Worm (Caenorhabditis elegans) whole organism, L4 larva: ENCODE measurements around the gene T04C12.33.

Source experiments
- D1046.2 ChIP-seq: fragments of 200-800 bp; sonication (Bioruptor generic); IDR thresholded peaks from 2 replicates; pipeline ENCODE4 v1.3.6; 2022; ENCODE audit warnings: missing genetic modification characterization, missing compliant biosample characterization
- F10B5.3 ChIP-seq: sonication (generic microtip); optimal IDR thresholded peaks from 2 replicates; lab custom pipeline; 2016; ENCODE audit warnings: mild to moderate bottlenecking, missing genetic modification characterization, missing compliant biosample characterization
- F37D6.2 ChIP-seq: sonication (generic microtip); optimal IDR thresholded peaks from 2 replicates; lab custom pipeline; 2016; ENCODE audit warnings: mild to moderate bottlenecking, missing genetic modification characterization, missing compliant biosample characterization
- R02D3.7 ChIP-seq: fragments of 150-350 bp; sonication (generic microtip); optimal IDR thresholded peaks from 3 replicates; lab custom pipeline; 2014; ENCODE audit warnings: missing biosample characterization, missing genetic modification characterization
- T26A8.4 ChIP-seq: fragments of 200-800 bp; sonication (Bioruptor generic); IDR thresholded peaks from 2 replicates; pipeline ENCODE4 v1.3.6; 2022; ENCODE audit warnings: missing genetic modification characterization, missing compliant biosample characterization
- Y5F2A.4 ChIP-seq: fragments of 200-800 bp; sonication (Bioruptor generic); optimal IDR thresholded peaks from 2 replicates; lab custom pipeline; 2018; ENCODE audit warnings: mild to moderate bottlenecking, missing genetic modification characterization, missing compliant biosample characterization
- ZK546.5 ChIP-seq, 2 experiments: sonication (generic microtip); optimal IDR thresholded peaks; 2 replicates each; lab custom pipeline; 2017; ENCODE audit warnings: missing biosample characterization in 2 of 2, missing genetic modification characterization in 2 of 2
- ama-1 ChIP-seq: fragments of 150-350 bp; optimal IDR thresholded peaks from 2 replicates; lab custom pipeline; 2014; ENCODE audit warnings: inconsistent platforms, mixed read lengths
- attf-4 ChIP-seq: sonication (generic microtip); optimal IDR thresholded peaks from 3 replicates; lab custom pipeline; 2017; ENCODE audit warnings: missing biosample characterization, missing genetic modification characterization
- ceh-28 ChIP-seq: fragments of 150-350 bp; optimal IDR thresholded peaks from 2 replicates; lab custom pipeline; 2014; ENCODE audit warnings: missing biosample characterization, missing genetic modification reagents, missing genetic modification characterization
- ceh-32 ChIP-seq: sonication (generic microtip); optimal IDR thresholded peaks from 2 replicates; lab custom pipeline; 2016; ENCODE audit warnings: mild to moderate bottlenecking, missing genetic modification characterization, missing compliant biosample characterization; ENCODE audit not compliant: poor library complexity
- ceh-62 ChIP-seq: sonication (generic microtip); optimal IDR thresholded peaks from 2 replicates; lab custom pipeline; 2017; ENCODE audit warnings: missing biosample characterization, missing genetic modification characterization
- ceh-82 ChIP-seq: sonication (generic microtip); optimal IDR thresholded peaks from 2 replicates; lab custom pipeline; 2017; ENCODE audit warnings: missing biosample characterization, missing genetic modification characterization
- ces-1 ChIP-seq: fragments of 150-350 bp; sonication (generic microtip); optimal IDR thresholded peaks from 4 replicates; lab custom pipeline; 2014; ENCODE audit warnings: missing biosample characterization, missing genetic modification reagents, missing genetic modification characterization
- ctbp-1 ChIP-seq: fragments of 200-800 bp; sonication (Bioruptor generic); IDR thresholded peaks from 2 replicates; pipeline ENCODE4 v1.3.6; 2022; ENCODE audit warnings: missing genetic modification reagents, missing genetic modification characterization, missing compliant biosample characterization
- daf-12 ChIP-seq: fragments of 150-350 bp; optimal IDR thresholded peaks from 2 replicates; lab custom pipeline; 2014; ENCODE audit warnings: missing biosample characterization, missing genetic modification reagents, missing genetic modification characterization
- daf-16 ChIP-seq, 3 experiments: sonication (generic microtip); optimal IDR thresholded peaks; 2 replicates each; lab custom pipeline; 2016 to 2017; ENCODE audit warnings: missing genetic modification characterization in 3 of 3, missing genetic modification reagents in 3 of 3, mild to moderate bottlenecking in 2 of 3, missing compliant biosample characterization in 2 of 3, missing biosample characterization in 1 of 3, moderate library complexity in 1 of 3
- daf-8 ChIP-seq: fragments of 200-800 bp; sonication (Bioruptor generic); IDR thresholded peaks from 2 replicates; pipeline ENCODE4 v1.3.6; 2022; ENCODE audit warnings: missing genetic modification characterization, missing compliant biosample characterization
- dve-1 ChIP-seq: sonication (generic microtip); optimal IDR thresholded peaks from 2 replicates; lab custom pipeline; 2017; ENCODE audit warnings: antibody characterized with exemption, mild to moderate bottlenecking, missing genetic modification characterization, missing compliant biosample characterization; ENCODE audit not compliant: insufficient read depth
- egl-27 ChIP-seq: sonication (generic microtip); optimal IDR thresholded peaks from 3 replicates; lab custom pipeline; 2017; ENCODE audit warnings: missing biosample characterization, missing genetic modification reagents, missing genetic modification characterization
- gei-8 ChIP-seq: fragments of 200-800 bp; sonication (Bioruptor generic); optimal IDR thresholded peaks from 2 replicates; lab custom pipeline; 2018; ENCODE audit warnings: mild to moderate bottlenecking, missing genetic modification characterization, missing compliant biosample characterization
- hlh-30 ChIP-seq: sonication (generic microtip); optimal IDR thresholded peaks from 2 replicates; lab custom pipeline; 2017; ENCODE audit warnings: antibody characterized with exemption, mild to moderate bottlenecking, missing genetic modification characterization, missing compliant biosample characterization; ENCODE audit not compliant: insufficient read depth
- jun-1 ChIP-seq: fragments of 150-350 bp; optimal IDR thresholded peaks from 2 replicates; lab custom pipeline; 2014; ENCODE audit warnings: missing biosample characterization, missing genetic modification reagents, missing genetic modification characterization
- lin-13 ChIP-seq: fragments of 150-350 bp; optimal IDR thresholded peaks from 2 replicates; lab custom pipeline; 2014; ENCODE audit warnings: missing biosample characterization, missing genetic modification reagents, missing genetic modification characterization
- lir-3 ChIP-seq: sonication (generic microtip); optimal IDR thresholded peaks from 2 replicates; lab custom pipeline; 2016; ENCODE audit warnings: mild to moderate bottlenecking, missing genetic modification characterization, missing compliant biosample characterization
- madf-5 ChIP-seq, 2 experiments: fragments of 200-800 bp; sonication (Bioruptor generic); IDR thresholded peaks; 2 replicates each; pipeline ENCODE4 v1.3.6; 2022; ENCODE audit warnings: missing compliant biosample characterization in 2 of 2, missing genetic modification characterization in 2 of 2
- mdl-1 ChIP-seq, 2 experiments: fragments of 150-350 bp in 1 of 2; sonication (generic microtip) in 1 of 2; optimal IDR thresholded peaks; 2 replicates each; lab custom pipeline; 2014 to 2017; ENCODE audit warnings: missing biosample characterization in 2 of 2, missing genetic modification characterization in 2 of 2
- mdt-29 ChIP-seq: fragments of 200-800 bp; sonication (Bioruptor generic); IDR thresholded peaks from 2 replicates; pipeline ENCODE4 v1.3.6; 2022; ENCODE audit warnings: missing genetic modification reagents, missing genetic modification characterization, missing compliant biosample characterization
- mep-1 ChIP-seq: fragments of 150-350 bp; sonication (generic microtip); optimal IDR thresholded peaks from 3 replicates; lab custom pipeline; 2014; ENCODE audit warnings: missing biosample characterization, missing genetic modification characterization
- mxl-3 ChIP-seq: fragments of 200-800 bp; sonication (Bioruptor generic); optimal IDR thresholded peaks from 2 replicates; lab custom pipeline; 2018; ENCODE audit warnings: mild to moderate bottlenecking, missing genetic modification characterization, missing compliant biosample characterization
- nhr-11 ChIP-seq: fragments of 150-350 bp; optimal IDR thresholded peaks from 2 replicates; lab custom pipeline; 2014; ENCODE audit warnings: missing biosample characterization, missing genetic modification characterization
- nhr-237 ChIP-seq: sonication (generic microtip); optimal IDR thresholded peaks from 2 replicates; lab custom pipeline; 2017; ENCODE audit warnings: missing biosample characterization, missing genetic modification characterization
- nhr-41 ChIP-seq: fragments of 200-800 bp; sonication (Bioruptor generic); IDR thresholded peaks from 2 replicates; pipeline ENCODE4 v1.3.6; 2022; ENCODE audit warnings: missing genetic modification reagents, missing genetic modification characterization, missing compliant biosample characterization
- nhr-42 ChIP-seq: fragments of 200-800 bp; sonication (Bioruptor generic); IDR thresholded peaks from 2 replicates; pipeline ENCODE4 v1.3.6; 2022; ENCODE audit warnings: missing genetic modification characterization, missing compliant biosample characterization
- nhr-76 ChIP-seq: fragments of 150-350 bp; optimal IDR thresholded peaks from 2 replicates; lab custom pipeline; 2014; ENCODE audit warnings: missing biosample characterization, missing genetic modification characterization
- pha-4 ChIP-seq, 2 experiments: fragments of 150-350 bp in 1 of 2; fragments of 200-800 bp in 1 of 2; sonication (Bioruptor generic) in 1 of 2; IDR thresholded peaks in 1 of 2; optimal IDR thresholded peaks in 1 of 2; 2 replicates each; pipeline versions ENCODE4 v1.3.6 to Lab custom; 2014 to 2022; ENCODE audit warnings: missing genetic modification characterization in 2 of 2, missing genetic modification reagents in 2 of 2, missing biosample characterization in 1 of 2, missing compliant biosample characterization in 1 of 2
- saeg-2 ChIP-seq: fragments of 200-800 bp; sonication (Bioruptor generic); IDR thresholded peaks from 2 replicates; pipeline ENCODE4 v1.3.6; 2022; ENCODE audit warnings: missing genetic modification reagents, missing genetic modification characterization, missing compliant biosample characterization
- sdz-12 ChIP-seq: fragments of 200-800 bp; sonication (Bioruptor generic); optimal IDR thresholded peaks from 2 replicates; lab custom pipeline; 2018; ENCODE audit warnings: mild to moderate bottlenecking, missing genetic modification characterization, missing compliant biosample characterization
- set-16 ChIP-seq: fragments of 200-800 bp; sonication (Bioruptor generic); IDR thresholded peaks from 2 replicates; pipeline ENCODE4 v1.3.6; 2022; ENCODE audit warnings: missing genetic modification reagents, missing genetic modification characterization, missing compliant biosample characterization
- snpc-4 ChIP-seq: fragments of 150-350 bp; optimal IDR thresholded peaks from 2 replicates; lab custom pipeline; 2014; ENCODE audit warnings: missing biosample characterization, missing genetic modification characterization
- spr-1 ChIP-seq: sonication (generic microtip); optimal IDR thresholded peaks from 2 replicates; lab custom pipeline; 2016; ENCODE audit warnings: mild to moderate bottlenecking, missing genetic modification characterization, missing compliant biosample characterization
- spr-3 ChIP-seq: fragments of 200-800 bp; sonication (Bioruptor generic); optimal IDR thresholded peaks from 2 replicates; lab custom pipeline; 2018; ENCODE audit warnings: mild to moderate bottlenecking, missing genetic modification characterization, missing compliant biosample characterization
- tag-97 ChIP-seq: fragments of 200-800 bp; sonication (Bioruptor generic); IDR thresholded peaks from 2 replicates; pipeline ENCODE4 v1.3.6; 2022; ENCODE audit warnings: missing genetic modification characterization, missing compliant biosample characterization
- tra-1 ChIP-seq: fragments of 200-800 bp; sonication (Bioruptor generic); IDR thresholded peaks from 2 replicates; pipeline ENCODE4 v1.3.6; 2022; ENCODE audit warnings: missing genetic modification reagents, missing genetic modification characterization, missing compliant biosample characterization
- ztf-7 ChIP-seq: fragments of 150-350 bp; optimal IDR thresholded peaks from 2 replicates; lab custom pipeline; 2014; ENCODE audit warnings: missing biosample characterization, missing genetic modification characterization

T04C12.33 gene

DNA sequence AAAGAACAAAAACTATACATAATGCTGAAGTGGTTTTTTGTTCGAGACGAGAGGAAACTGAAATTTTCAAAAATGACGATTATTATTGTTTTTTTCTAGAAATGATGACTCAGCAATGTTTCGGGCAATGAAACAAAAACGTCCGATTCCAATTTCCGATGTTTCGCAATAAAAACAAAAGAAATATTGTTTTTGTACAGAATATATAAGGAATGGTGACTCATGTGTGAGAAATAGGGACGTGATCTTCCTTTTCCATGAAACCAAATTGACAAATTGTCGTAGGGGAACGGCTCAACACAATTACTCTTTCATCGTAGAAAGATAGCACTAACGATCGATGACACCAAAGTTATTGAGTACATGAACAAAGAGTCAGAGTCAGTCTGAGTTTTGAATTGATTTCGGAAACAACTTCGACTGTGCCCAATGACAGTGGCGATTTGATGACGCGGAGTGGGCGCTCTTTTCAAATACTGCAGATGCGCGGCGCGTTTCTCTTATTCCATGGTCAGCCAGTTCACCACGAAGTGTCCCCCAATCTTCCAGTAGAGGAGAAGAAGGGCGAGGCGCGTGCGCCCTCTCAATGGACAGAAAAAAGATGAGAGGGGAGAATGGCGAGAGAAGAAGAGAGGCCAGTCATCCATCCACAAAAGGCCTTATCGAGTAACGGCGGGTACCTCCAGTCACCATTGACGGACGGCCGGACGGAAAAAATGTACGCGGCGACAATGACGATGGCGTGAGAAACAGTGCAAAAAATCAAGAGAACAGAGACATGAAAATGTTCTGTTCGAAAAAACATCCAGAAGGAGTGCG lies 23.4 kb downstream of the T04C12.33 start (continued):
- TF ChIP-seq daf-16 (GFP tag; optimal IDR thresholded peaks at IDR 0.05; lab: Kevin White, UChicago) (no peak), daf-16 (tag; optimal IDR thresholded peaks at IDR 0.05; lab: Kevin White, UChicago) (no peak), dve-1 (tag; lab: Kevin White, UChicago) (peak; percentile 28), tra-1 (GFP tag; lab: Robert Waterston, UW) (no peak), Y5F2A.4 (GFP tag; lab: Kevin White, UChicago) (no peak), egl-27 (tag; lab: Kevin White, UChicago) (no peak), ceh-28 (tag; lab: Kevin White, UChicago) (no peak), nhr-41 (GFP tag; lab: Robert Waterston, UW) (no peak), T26A8.4 (0 out of 2 replicates have a peak, but pooled peaks have one; percentile 19), ceh-62 (no peak), hlh-30 (peak; percentile 65), gei-8 (GFP tag; lab: Kevin White, UChicago) (no peak), ZK546.5 (tag; optimal IDR thresholded peaks at IDR 0.05; lab: Kevin White, UChicago) (no peak), mdl-1 (tag; optimal IDR thresholded peaks at IDR 0.05; lab: Kevin White, UChicago) (peak in 1 of 2 experiments; percentile 81), ztf-7 (no peak), nhr-76 (tag; lab: Kevin White, UChicago) (no peak), daf-12 (tag; lab: Kevin White, UChicago) (no peak), D1046.2 (GFP tag; lab: Robert Waterston, UW) (no peak), mxl-3 (GFP tag; lab: Kevin White, UChicago) (peak; percentile 67), R02D3.7 (tag; lab: Kevin White, UChicago) (no peak), lir-3 (tag; lab: Kevin White, UChicago) (no peak), F37D6.2 (tag; lab: Kevin White, UChicago) (peak; percentile 4), ama-1 (lab: Kevin White, UChicago) (no peak), mep-1 (tag; lab: Kevin White, UChicago) (peak; percentile 27), attf-4 (tag; lab: Kevin White, UChicago) (no peak), ceh-32 (no peak), nhr-42 (GFP tag; lab: Robert Waterston, UW) (no peak), ctbp-1 (GFP tag; lab: Robert Waterston, UW) (peak; percentile 74), spr-3 (GFP tag; lab: Kevin White, UChicago) (no peak), sdz-12 (GFP tag; lab: Kevin White, UChicago) (no peak), daf-8 (no peak), tag-97 (GFP tag; lab: Robert Waterston, UW) (no peak), lin-13 (GFP tag; lab: Kevin White, UChicago) (no peak), set-16 (peak; percentile 61)
- TF ChIP-seq, all 104 proteins: peak for 26

DNA sequence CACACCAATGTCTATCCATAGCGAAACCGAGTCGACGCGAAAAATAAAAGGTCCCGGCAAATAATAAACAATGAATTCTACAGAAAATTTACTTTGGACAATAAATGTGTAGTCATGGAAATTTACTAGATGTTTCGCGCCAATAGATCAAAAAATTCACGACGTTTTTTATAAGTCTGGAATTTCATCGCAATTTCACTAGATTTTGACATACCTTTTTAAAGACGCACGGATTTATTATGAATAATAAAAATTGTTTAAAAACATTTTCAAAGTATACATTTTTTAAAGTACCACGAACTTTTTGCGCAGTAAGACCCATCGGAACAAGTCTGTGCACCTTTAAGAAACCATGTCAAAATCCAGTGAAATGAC lies 24.0 kb downstream of the T04C12.33 start:
- TF ChIP-seq nhr-11 (tag; lab: Kevin White, UChicago) (no peak), ctbp-1 (GFP tag; lab: Robert Waterston, UW) (no peak), tag-97 (GFP tag; lab: Robert Waterston, UW) (0 out of 2 replicates have a peak, but pooled peaks have one; percentile 39), T26A8.4 (0 out of 2 replicates have a peak, but pooled peaks have one; percentile 48), F10B5.3 (tag; lab: Kevin White, UChicago) (peak; percentile 16)

DNA sequence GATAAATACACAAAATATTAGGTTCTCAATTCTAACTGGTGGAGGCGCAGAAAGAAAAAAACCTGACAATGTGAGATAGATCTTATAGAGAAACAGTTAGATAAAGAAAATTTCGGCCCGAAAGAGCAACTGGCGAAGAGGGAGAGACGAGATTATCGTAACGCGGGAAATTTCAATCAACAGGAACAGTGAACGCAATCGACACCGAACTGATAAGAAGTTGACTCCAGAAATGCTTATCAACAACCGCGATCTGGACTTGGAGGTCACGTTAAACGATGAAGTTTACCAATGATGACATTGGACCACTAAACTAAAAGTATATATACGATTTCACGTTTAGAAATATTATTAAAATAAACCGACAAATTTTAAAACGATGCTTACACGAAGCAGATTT lies 24.4 kb downstream of the T04C12.33 start:
- TF ChIP-seq ceh-32 (no peak), nhr-237 (tag; lab: Kevin White, UChicago) (no peak), saeg-2 (peak; percentile 67; the same call in 1 of the 2 replicates), F37D6.2 (tag; lab: Kevin White, UChicago) (no peak), mdt-29 (GFP tag; lab: Robert Waterston, UW) (peak; percentile 74), daf-16 (GFP tag; optimal IDR thresholded peaks at IDR 0.05; lab: Kevin White, UChicago) (no peak), daf-16 (tag; optimal IDR thresholded peaks at IDR 0.05; lab: Kevin White, UChicago) (no peak), ztf-7 (no peak), lir-3 (tag; lab: Kevin White, UChicago) (no peak), ceh-82 (no peak), pha-4 (GFP tag; IDR thresholded peaks at IDR 0.05; lab: Robert Waterston, UW) (peak; percentile 49; the same call in 1 of the 2 replicates), pha-4 (tag; optimal IDR thresholded peaks at IDR 0.05; lab: Kevin White, UChicago) (no peak), egl-27 (tag; lab: Kevin White, UChicago) (no peak), madf-5 (GFP tag; IDR thresholded peaks at IDR 0.05; lab: Robert Waterston, UW) (peak in 1 of 2 experiments; percentile 83; a peak in 2 of 4 replicates), snpc-4 (no peak), jun-1 (tag; lab: Kevin White, UChicago) (no peak), ces-1 (GFP tag; lab: Kevin White, UChicago) (no peak), spr-3 (GFP tag; lab: Kevin White, UChicago) (no peak), spr-1 (tag; lab: Kevin White, UChicago) (no peak)
